Worm (Caenorhabditis elegans) whole organism, L4 larva: ENCODE data around the gene cit-1.1.

ENCODE experiments used
- F10B5.3 ChIP-seq: sonication (generic microtip); optimal IDR thresholded peaks from 2 replicates; lab custom pipeline; 2016; ENCODE audit warnings: mild to moderate bottlenecking, missing genetic modification characterization, missing compliant biosample characterization
- F44E2.7 ChIP-seq: fragments of 200-800 bp; sonication (Bioruptor generic); IDR thresholded peaks from 2 replicates; pipeline ENCODE4 v2.1.2; 2022; ENCODE audit warnings: missing genetic modification characterization, missing compliant biosample characterization
- R02D3.7 ChIP-seq: fragments of 150-350 bp; sonication (generic microtip); optimal IDR thresholded peaks from 3 replicates; lab custom pipeline; 2014; ENCODE audit warnings: missing biosample characterization, missing genetic modification characterization
- ama-1 ChIP-seq: fragments of 150-350 bp; optimal IDR thresholded peaks from 2 replicates; lab custom pipeline; 2014; ENCODE audit warnings: inconsistent platforms, mixed read lengths
- arid-1 ChIP-seq: fragments of 200-800 bp; sonication (Bioruptor generic); conservative IDR thresholded peaks from 2 replicates; pipeline ENCODE4 v1.3.6; 2022; ENCODE audit warnings: missing genetic modification reagents, missing genetic modification characterization, missing compliant biosample characterization
- ceh-28 ChIP-seq: fragments of 150-350 bp; optimal IDR thresholded peaks from 2 replicates; lab custom pipeline; 2014; ENCODE audit warnings: missing biosample characterization, missing genetic modification reagents, missing genetic modification characterization
- ceh-44 ChIP-seq: fragments of 200-800 bp; sonication (Bioruptor generic); IDR thresholded peaks from 2 replicates; pipeline ENCODE4 v1.3.6; 2022; ENCODE audit warnings: missing genetic modification reagents, missing genetic modification characterization, missing compliant biosample characterization
- ceh-82 ChIP-seq: sonication (generic microtip); optimal IDR thresholded peaks from 2 replicates; lab custom pipeline; 2017; ENCODE audit warnings: missing biosample characterization, missing genetic modification characterization
- ces-1 ChIP-seq: fragments of 150-350 bp; sonication (generic microtip); optimal IDR thresholded peaks from 4 replicates; lab custom pipeline; 2014; ENCODE audit warnings: missing biosample characterization, missing genetic modification reagents, missing genetic modification characterization
- ctbp-1 ChIP-seq: fragments of 200-800 bp; sonication (Bioruptor generic); IDR thresholded peaks from 2 replicates; pipeline ENCODE4 v1.3.6; 2022; ENCODE audit warnings: missing genetic modification reagents, missing genetic modification characterization, missing compliant biosample characterization
- dpl-1 ChIP-seq: fragments of 150-350 bp; optimal IDR thresholded peaks from 2 replicates; lab custom pipeline; 2014; ENCODE audit warnings: missing biosample characterization, missing genetic modification reagents, missing genetic modification characterization
- hlh-11 ChIP-seq: fragments of 200-800 bp; sonication (Bioruptor generic); optimal IDR thresholded peaks from 2 replicates; lab custom pipeline; 2018; ENCODE audit warnings: mild to moderate bottlenecking, missing genetic modification characterization, missing compliant biosample characterization
- lin-13 ChIP-seq: fragments of 150-350 bp; optimal IDR thresholded peaks from 2 replicates; lab custom pipeline; 2014; ENCODE audit warnings: missing biosample characterization, missing genetic modification reagents, missing genetic modification characterization
- lin-15B ChIP-seq: fragments of 150-350 bp; sonication (generic microtip); optimal IDR thresholded peaks from 3 replicates; lab custom pipeline; 2014; ENCODE audit warnings: missing biosample characterization, missing genetic modification characterization
- lin-29 ChIP-seq: fragments of 200-800 bp; sonication (Bioruptor generic); IDR thresholded peaks from 2 replicates; pipeline ENCODE4 v1.3.6; 2022; ENCODE audit warnings: missing genetic modification reagents, missing genetic modification characterization, missing compliant biosample characterization
- lin-38 ChIP-seq: fragments of 200-800 bp; sonication (Bioruptor generic); IDR thresholded peaks from 2 replicates; pipeline ENCODE4 v1.3.6; 2022; ENCODE audit warnings: missing genetic modification reagents, missing genetic modification characterization, missing compliant biosample characterization
- madf-5 ChIP-seq, 2 experiments: fragments of 200-800 bp; sonication (Bioruptor generic); IDR thresholded peaks; 2 replicates each; pipeline ENCODE4 v1.3.6; 2022; ENCODE audit warnings: missing compliant biosample characterization in 2 of 2, missing genetic modification characterization in 2 of 2
- mep-1 ChIP-seq: fragments of 150-350 bp; sonication (generic microtip); optimal IDR thresholded peaks from 3 replicates; lab custom pipeline; 2014; ENCODE audit warnings: missing biosample characterization, missing genetic modification characterization
- nhr-102 ChIP-seq: sonication (generic microtip); optimal IDR thresholded peaks from 2 replicates; lab custom pipeline; 2016; ENCODE audit warnings: mild to moderate bottlenecking, missing genetic modification characterization, moderate library complexity, missing compliant biosample characterization
- nhr-237 ChIP-seq: sonication (generic microtip); optimal IDR thresholded peaks from 2 replicates; lab custom pipeline; 2017; ENCODE audit warnings: missing biosample characterization, missing genetic modification characterization
- nhr-28 ChIP-seq: fragments of 150-350 bp; optimal IDR thresholded peaks from 2 replicates; lab custom pipeline; 2014; ENCODE audit warnings: missing biosample characterization, missing genetic modification characterization
- pha-4 ChIP-seq, 2 experiments: fragments of 150-350 bp in 1 of 2; fragments of 200-800 bp in 1 of 2; sonication (Bioruptor generic) in 1 of 2; IDR thresholded peaks in 1 of 2; optimal IDR thresholded peaks in 1 of 2; 2 replicates each; pipeline versions ENCODE4 v1.3.6 to Lab custom; 2014 to 2022; ENCODE audit warnings: missing genetic modification characterization in 2 of 2, missing genetic modification reagents in 2 of 2, missing biosample characterization in 1 of 2, missing compliant biosample characterization in 1 of 2
- php-3 ChIP-seq: fragments of 200-800 bp; sonication (Bioruptor generic); IDR thresholded peaks from 2 replicates; pipeline ENCODE4 v1.3.6; 2022; ENCODE audit warnings: missing genetic modification reagents, missing genetic modification characterization, missing compliant biosample characterization
- saeg-2 ChIP-seq: fragments of 200-800 bp; sonication (Bioruptor generic); IDR thresholded peaks from 2 replicates; pipeline ENCODE4 v1.3.6; 2022; ENCODE audit warnings: missing genetic modification reagents, missing genetic modification characterization, missing compliant biosample characterization
- set-16 ChIP-seq: fragments of 200-800 bp; sonication (Bioruptor generic); IDR thresholded peaks from 2 replicates; pipeline ENCODE4 v1.3.6; 2022; ENCODE audit warnings: missing genetic modification reagents, missing genetic modification characterization, missing compliant biosample characterization
- skn-1 ChIP-seq: fragments of 150-350 bp; optimal IDR thresholded peaks from 2 replicates; lab custom pipeline; 2014; ENCODE audit warnings: missing biosample characterization, missing genetic modification characterization
- snpc-1.2 ChIP-seq: fragments of 200-800 bp; sonication (Bioruptor generic); IDR thresholded peaks from 2 replicates; pipeline ENCODE4 v1.3.6; 2022; ENCODE audit warnings: missing genetic modification reagents, missing genetic modification characterization, missing compliant biosample characterization
- spr-1 ChIP-seq: sonication (generic microtip); optimal IDR thresholded peaks from 2 replicates; lab custom pipeline; 2016; ENCODE audit warnings: mild to moderate bottlenecking, missing genetic modification characterization, missing compliant biosample characterization
- spr-3 ChIP-seq: fragments of 200-800 bp; sonication (Bioruptor generic); optimal IDR thresholded peaks from 2 replicates; lab custom pipeline; 2018; ENCODE audit warnings: mild to moderate bottlenecking, missing genetic modification characterization, missing compliant biosample characterization
- tag-97 ChIP-seq: fragments of 200-800 bp; sonication (Bioruptor generic); IDR thresholded peaks from 2 replicates; pipeline ENCODE4 v1.3.6; 2022; ENCODE audit warnings: missing genetic modification characterization, missing compliant biosample characterization
- unc-39 ChIP-seq: sonication (generic microtip); optimal IDR thresholded peaks from 2 replicates; lab custom pipeline; 2017; ENCODE audit warnings: missing biosample characterization, missing genetic modification characterization

cit-1.1 gene

DNA sequence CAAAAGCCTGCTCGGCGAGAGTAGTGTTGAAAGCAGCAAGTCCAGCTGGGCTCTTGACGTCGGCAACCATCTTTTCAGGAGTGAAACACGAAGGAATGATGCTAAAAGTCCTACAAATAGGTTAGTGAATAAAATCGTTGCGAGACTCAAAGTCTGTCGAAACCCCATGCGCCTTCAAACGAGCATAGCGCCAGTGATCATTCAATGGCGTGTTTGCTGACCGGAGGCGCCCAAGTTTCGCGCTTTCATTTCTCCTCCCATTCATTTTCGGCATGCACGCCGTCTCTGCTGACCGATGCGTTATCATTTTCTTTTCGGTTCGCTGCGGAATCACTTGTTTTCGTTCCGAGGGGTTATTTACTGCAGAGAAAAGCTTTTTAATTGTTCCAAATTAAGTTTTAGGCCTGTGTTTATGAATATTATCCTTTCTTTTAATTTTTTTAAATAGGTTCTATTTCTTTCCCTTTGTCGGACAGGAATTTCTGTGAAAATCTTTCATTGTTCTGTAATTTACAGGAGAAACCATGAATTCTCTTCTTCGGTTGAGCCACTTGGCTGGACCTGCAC, 36.3 kb downstream of the cit-1.1 start, which contains the start of the genes eef-1B.1 and aco-2 (continued):
- TF ChIP-seq ceh-44 (GFP tag; lab: Robert Waterston, UW) (no peak), pha-4 (GFP tag; IDR thresholded peaks at IDR 0.05; lab: Robert Waterston, UW) (peak; percentile 64; the same call in 1 of the 2 replicates), pha-4 (tag; optimal IDR thresholded peaks at IDR 0.05; lab: Kevin White, UChicago) (no peak), lin-38 (peak; percentile 85), mep-1 (peak; percentile 93), skn-1 (tag; lab: Kevin White, UChicago) (no peak), tag-97 (GFP tag; lab: Robert Waterston, UW) (no peak), snpc-1.2 (GFP tag; lab: Robert Waterston, UW) (no peak), saeg-2 (0 out of 2 replicates have a peak, but pooled peaks have one; percentile 49), lin-13 (peak; percentile 92), dpl-1 (GFP tag; lab: Kevin White, UChicago) (peak; percentile 92), spr-3 (GFP tag; lab: Kevin White, UChicago) (no peak), ceh-28 (no peak), nhr-28 (peak; percentile 84), spr-1 (tag; lab: Kevin White, UChicago) (peak; percentile 72), R02D3.7 (tag; lab: Kevin White, UChicago) (no peak)

DNA sequence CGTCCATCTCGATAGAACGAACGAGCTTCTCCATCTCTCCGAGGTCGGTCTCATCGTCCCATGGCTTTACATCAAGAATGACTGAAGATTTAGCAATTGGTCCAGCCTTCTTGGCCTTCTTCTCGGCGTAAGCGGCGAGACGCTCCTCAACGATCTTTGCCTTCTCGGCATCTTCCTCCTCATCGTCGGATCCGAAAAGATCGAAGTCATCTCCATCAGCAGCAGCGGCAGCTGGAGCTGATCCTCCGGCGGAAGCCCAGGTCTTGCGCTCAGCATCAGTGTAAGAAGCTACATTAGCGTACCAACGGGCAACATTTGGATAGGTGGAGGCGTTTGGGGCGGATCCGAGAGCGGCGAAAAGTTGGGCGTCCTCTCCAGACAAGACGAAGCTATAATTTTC, 36.9 kb downstream of the cit-1.1 start:
- TF ChIP-seq set-16 (GFP tag; lab: Robert Waterston, UW): peak; percentile 85
- peak; percentile 53; the same call in 1 of the 2 replicates for TF ChIP-seq ceh-44 (GFP tag; lab: Robert Waterston, UW)
- no peak for TF ChIP-seq php-3 (GFP tag; lab: Robert Waterston, UW)
- TF ChIP-seq arid-1 (GFP tag; lab: Robert Waterston, UW): no peak

DNA sequence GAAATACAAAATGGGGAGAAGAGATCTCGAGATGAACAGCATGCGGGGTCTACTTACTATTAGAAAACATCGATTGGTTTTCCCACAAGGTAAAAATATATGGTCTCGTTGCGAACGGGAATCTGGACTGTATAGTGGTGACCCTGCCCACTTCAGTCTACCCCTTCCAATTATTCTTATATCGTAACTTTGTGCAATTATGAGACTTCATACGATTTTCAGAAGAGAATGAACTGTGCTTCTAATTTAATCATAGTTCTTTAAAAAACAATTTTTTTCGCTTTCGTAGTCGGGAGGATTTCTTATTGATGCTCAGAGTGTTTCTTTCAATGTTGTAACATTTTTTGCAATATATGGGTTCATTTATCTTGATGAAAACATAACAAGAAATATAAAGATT, 37.6 kb downstream of the cit-1.1 start, which contains the start of gene F54H12.5:
Gene F54H12.5 (minus strand): TSS at position 101 of the 400 bp plus-strand sequence.
- TF ChIP-seq ama-1 (lab: Kevin White, UChicago) (no peak), F44E2.7 (GFP tag; lab: Robert Waterston, UW) (no peak), hlh-11 (tag; lab: Kevin White, UChicago) (no peak), snpc-1.2 (GFP tag; lab: Robert Waterston, UW) (0 out of 2 replicates have a peak, but pooled peaks have one; percentile 29), ces-1 (GFP tag; lab: Kevin White, UChicago) (no peak), spr-3 (GFP tag; lab: Kevin White, UChicago) (no peak), nhr-102 (tag; lab: Kevin White, UChicago) (no peak)

DNA sequence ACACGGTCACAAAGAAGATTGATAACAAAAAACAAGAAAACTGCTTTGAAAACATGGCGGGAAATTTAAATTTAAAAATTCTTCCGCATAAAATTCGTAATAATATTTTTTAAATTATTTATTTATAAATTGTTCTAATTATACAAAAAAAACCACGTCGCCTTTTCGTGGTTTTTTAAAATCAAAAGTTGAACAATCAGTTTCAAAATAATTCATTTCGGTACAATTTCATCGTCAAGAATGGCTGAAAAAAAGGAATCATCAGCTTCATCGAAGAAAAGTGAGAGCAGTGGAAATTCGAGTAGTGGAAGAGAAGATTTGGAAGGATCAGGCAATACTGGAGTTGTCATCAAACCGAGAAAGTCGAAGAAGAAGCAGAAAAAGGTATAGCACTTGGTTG, 40.5 kb downstream of the cit-1.1 start, which contains the start of the genes F54H12.8 and F54H12.7:
Gene F54H12.8 (minus strand): TSS at position 101 of the 400 bp plus-strand sequence.
Gene F54H12.7 (plus strand): TSS at position 229 of the 400 bp plus-strand sequence.
- TF ChIP-seq ctbp-1 (GFP tag; lab: Robert Waterston, UW) (no peak), ceh-28 (no peak), nhr-237 (tag; lab: Kevin White, UChicago) (no peak), ceh-82 (tag; lab: Kevin White, UChicago) (no peak), madf-5 (GFP tag; IDR thresholded peaks at IDR 0.05; lab: Robert Waterston, UW) (no peak), lin-29 (GFP tag; lab: Robert Waterston, UW) (no peak), F10B5.3 (no peak), unc-39 (tag; lab: Kevin White, UChicago) (no peak), dpl-1 (GFP tag; lab: Kevin White, UChicago) (no peak), lin-15B (tag; lab: Kevin White, UChicago) (no peak), ama-1 (lab: Kevin White, UChicago) (no peak), nhr-28 (no peak)
- TF ChIP-seq, all 104 proteins: peak for 0
